Worm (Caenorhabditis elegans): ENCODE results near the gene srv-31.
A peak's percentile ranks its signal among the peaks of the same experiment; 100 is the strongest.

The srv-31 gene

ce11 chrIV:6298253-6298652, 26.4 kb upstream of the srv-31 start, which contains the start of gene srv-27:
Gene srv-27 (minus strand): TSS chrIV:6298353.
- no peak for TF ChIP-seq blmp-1 (tag; optimal IDR thresholded peaks at IDR 0.05; ENCODE audit: insufficient read depth)
- no peak for TF ChIP-seq skn-1 (tag; optimal IDR thresholded peaks at IDR 0.05)
- TF ChIP-seq aly-2 (tag; optimal IDR thresholded peaks at IDR 0.05), result no peak
- TF ChIP-seq nhr-21 (tag; optimal IDR thresholded peaks at IDR 0.05), result no peak
- TF ChIP-seq nhr-129 (tag; optimal IDR thresholded peaks at IDR 0.05), result no peak
- TF ChIP-seq fos-1 (tag; optimal IDR thresholded peaks at IDR 0.05), result no peak
- no peak for TF ChIP-seq nhr-11 (tag; optimal IDR thresholded peaks at IDR 0.05)
- TF ChIP-seq ceh-16 (tag; optimal IDR thresholded peaks at IDR 0.05), result no peak

- TF ChIP-seq peb-1 (tag; optimal IDR thresholded peaks at IDR 0.05) (no peak), unc-55 (GFP tag; optimal IDR thresholded peaks at IDR 0.05) (peak; percentile 21), zag-1 (tag; optimal IDR thresholded peaks at IDR 0.05) (no peak), aly-2 (tag; optimal IDR thresholded peaks at IDR 0.05) (no peak)
Measured at ce11 chrIV:6294081-6294480, 22.3 kb upstream of the srv-31 start, which contains the start of gene hil-2. Gene hil-2 (plus strand): TSS chrIV:6294240.

ce11 chrIV:6290741-6291140, 18.9 kb upstream of the srv-31 start, which contains the start of gene srv-24:
Gene srv-24 (minus strand): TSS chrIV:6290841.
- TF ChIP-seq zag-1 (tag; optimal IDR thresholded peaks at IDR 0.05), result no peak
- TF ChIP-seq lin-39 (tag; optimal IDR thresholded peaks at IDR 0.05), result no peak
- TF ChIP-seq elt-3 (tag; optimal IDR thresholded peaks at IDR 0.05), result no peak
- TF ChIP-seq fos-1 (tag; optimal IDR thresholded peaks at IDR 0.05), result no peak
- TF ChIP-seq lsy-2 (tag; optimal IDR thresholded peaks at IDR 0.05), result no peak
- TF ChIP-seq gmeb-1 (tag; optimal IDR thresholded peaks at IDR 0.05), result no peak
- no peak for TF ChIP-seq nhr-77 (tag; optimal IDR thresholded peaks at IDR 0.05)
- TF ChIP-seq C34F6.9 (tag; optimal IDR thresholded peaks at IDR 0.05), result no peak
- TF ChIP-seq lin-13 (GFP tag; optimal IDR thresholded peaks at IDR 0.05), result no peak
- TF ChIP-seq snpc-4 (tag; optimal IDR thresholded peaks at IDR 0.05), result no peak
- TF ChIP-seq unc-39 (tag; optimal IDR thresholded peaks at IDR 0.05), result no peak
- TF ChIP-seq R02D3.7 (tag; optimal IDR thresholded peaks at IDR 0.05), result no peak
- TF ChIP-seq elt-1 (tag; optimal IDR thresholded peaks at IDR 0.05), result no peak
- TF ChIP-seq sma-9 (GFP tag; optimal IDR thresholded peaks at IDR 0.05), result no peak
- TF ChIP-seq sma-9 (tag; optimal IDR thresholded peaks at IDR 0.05), result no peak

DNA sequence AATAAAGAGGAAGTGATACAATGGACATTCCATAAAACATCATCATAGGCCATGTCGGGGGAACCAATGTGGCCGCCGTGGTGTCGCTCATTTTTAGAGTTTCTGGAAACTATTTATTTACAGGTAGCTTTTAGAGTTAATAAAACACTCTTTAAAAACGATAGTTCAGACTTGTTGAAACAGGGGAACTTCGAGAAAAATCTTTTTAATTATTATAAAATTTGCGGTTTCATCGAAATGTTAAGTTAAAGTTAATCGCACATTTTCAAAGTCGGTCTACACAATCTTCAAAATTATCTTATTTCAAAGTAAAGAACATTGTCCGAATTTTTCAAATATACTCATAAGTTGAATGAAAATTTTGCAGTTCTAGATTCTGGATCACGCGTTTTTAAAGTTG, 12.5 kb upstream of the srv-31 start, which contains the start of gene ops-1:
ops-1 (minus strand) TSS at position 101 of the 400 bp plus-strand sequence.
- TF ChIP-seq sma-9 (GFP tag; optimal IDR thresholded peaks at IDR 0.05), result no peak
- TF ChIP-seq sma-9 (tag; optimal IDR thresholded peaks at IDR 0.05), result no peak
- TF ChIP-seq nhr-23 (tag; optimal IDR thresholded peaks at IDR 0.05), result no peak
- no peak for TF ChIP-seq ceh-82 (tag; optimal IDR thresholded peaks at IDR 0.05)
- TF ChIP-seq ama-1 (optimal IDR thresholded peaks at IDR 0.05), result no peak
- TF ChIP-seq elt-3 (tag; optimal IDR thresholded peaks at IDR 0.05), result no peak
- TF ChIP-seq lin-13 (GFP tag; optimal IDR thresholded peaks at IDR 0.05), result no peak
- no peak for TF ChIP-seq nhr-11 (tag; optimal IDR thresholded peaks at IDR 0.05)
- no peak for TF ChIP-seq blmp-1 (tag; optimal IDR thresholded peaks at IDR 0.05; ENCODE audit: insufficient read depth)
- TF ChIP-seq F13H6.1 (tag; optimal IDR thresholded peaks at IDR 0.05), result no peak
- TF ChIP-seq nhr-77 (tag; optimal IDR thresholded peaks at IDR 0.05), result no peak
- TF ChIP-seq lsy-2 (tag; optimal IDR thresholded peaks at IDR 0.05), result no peak
- no peak for TF ChIP-seq nhr-129 (tag; optimal IDR thresholded peaks at IDR 0.05)
- no peak for TF ChIP-seq unc-55 (GFP tag; optimal IDR thresholded peaks at IDR 0.05)
- no peak for TF ChIP-seq fos-1 (tag; optimal IDR thresholded peaks at IDR 0.05)
- TF ChIP-seq unc-62 (GFP tag; optimal IDR thresholded peaks at IDR 0.05), result no peak
- no peak for TF ChIP-seq ztf-11 (tag; optimal IDR thresholded peaks at IDR 0.05)
- TF ChIP-seq crh-2 (tag; optimal IDR thresholded peaks at IDR 0.05), result no peak
- no peak for TF ChIP-seq egl-27 (tag; optimal IDR thresholded peaks at IDR 0.05)
- no peak for TF ChIP-seq lin-39 (tag; optimal IDR thresholded peaks at IDR 0.05)

- TF ChIP-seq ceh-82 (tag; optimal IDR thresholded peaks at IDR 0.05) (no peak), nhr-12 (tag; optimal IDR thresholded peaks at IDR 0.05) (no peak), mbf-1 (tag; optimal IDR thresholded peaks at IDR 0.05) (no peak), ama-1 (optimal IDR thresholded peaks at IDR 0.05) (no peak), lin-13 (GFP tag; optimal IDR thresholded peaks at IDR 0.05) (no peak), Y55F3AM.14 (GFP tag; optimal IDR thresholded peaks at IDR 0.05) (no peak), ztf-1 (GFP tag; conservative IDR thresholded peaks at IDR 0.05) (no peak)
Measured at ce11 chrIV:6282143-6282542, 10.3 kb upstream of the srv-31 start, which contains the start of gene srv-32. Gene srv-32 (minus strand): TSS chrIV:6282243.

All from whole organism, L2 larva.